Worm (Caenorhabditis elegans): ENCODE measurements around the gene fbxc-42.
"Not testable (repeated sequence)": the region's sequence is repeated elsewhere in the genome, so short reads cannot be mapped to it uniquely, and the experiment has no call there.

ce11 chrII:966962-967361 lies 24.4 kb upstream of the fbxc-42 start, which contains the start of gene fbxc-18:
- TF ChIP-seq him-1, W03F9.2, dao-5 (tag; optimal IDR thresholded peaks at IDR 0.05): not testable (repeated sequence)
